Fruit fly (Drosophila melanogaster) whole organism, embryonic: ENCODE data around the gene pdm2.

Source experiments
- Bgb ChIP-seq: fragments of 200-800 bp; sonication (Bioruptor generic); IDR thresholded peaks from 2 replicates; pipeline ENCODE4 v1.3.6; 2022; ENCODE audit warnings: missing biosample characterization, missing genetic modification characterization; ENCODE audit not compliant: partially characterized antibody
- CG11504 ChIP-seq: fragments of 200-800 bp; sonication (Bioruptor generic); optimal IDR thresholded peaks from 3 replicates; lab custom pipeline; 2019; ENCODE audit warnings: missing biosample characterization, mild to moderate bottlenecking, missing genetic modification characterization, moderate library complexity
- CG12769 ChIP-seq: fragments of 200-800 bp; sonication (Bioruptor generic); optimal IDR thresholded peaks from 2 replicates; lab custom pipeline; 2019; ENCODE audit warnings: missing biosample characterization, mild to moderate bottlenecking, missing genetic modification characterization, moderate library complexity
- CG15601 ChIP-seq: fragments of 200-800 bp; sonication (Bioruptor generic); optimal IDR thresholded peaks from 3 replicates; lab custom pipeline; 2019; ENCODE audit warnings: missing biosample characterization, mild to moderate bottlenecking, missing genetic modification characterization, moderate library complexity
- CG1602 ChIP-seq: fragments of 200-800 bp; sonication (Bioruptor generic); optimal IDR thresholded peaks from 3 replicates; lab custom pipeline; 2016; ENCODE audit warnings: missing biosample characterization, missing genetic modification characterization
- CG17829 ChIP-seq: fragments of 200-800 bp; optimal IDR thresholded peaks from 2 replicates; lab custom pipeline; 2019; ENCODE audit warnings: missing biosample characterization, mild to moderate bottlenecking, missing genetic modification characterization, moderate library complexity
- CG1832 ChIP-seq: fragments of 200-800 bp; sonication (Bioruptor generic); optimal IDR thresholded peaks from 2 replicates; lab custom pipeline; 2017; ENCODE audit warnings: missing biosample characterization, mild to moderate bottlenecking, missing genetic modification characterization, inconsistent platforms
- CG2202 ChIP-seq: fragments of 200-800 bp; sonication (Bioruptor generic); optimal IDR thresholded peaks from 2 replicates; lab custom pipeline; 2018; ENCODE audit warnings: missing biosample characterization, mild to moderate bottlenecking, missing genetic modification characterization
- CG32772 ChIP-seq: fragments of 200-800 bp; sonication (Bioruptor generic); IDR thresholded peaks from 2 replicates; pipeline ENCODE4 v1.3.6; 2022; ENCODE audit warnings: missing biosample characterization, missing genetic modification characterization
- CG34422 ChIP-seq: fragments of 200-800 bp; sonication (Bioruptor generic); IDR thresholded peaks from 3 replicates; pipeline ENCODE4 v1.3.6; 2022; ENCODE audit warnings: missing biosample characterization, missing genetic modification characterization
- CG4360 ChIP-seq: fragments of 200-800 bp; sonication (Bioruptor generic); IDR thresholded peaks from 2 replicates; pipeline ENCODE4 v1.3.6; 2022; ENCODE audit warnings: missing biosample characterization, missing genetic modification characterization
- CG4820 ChIP-seq: fragments of 200-800 bp; sonication (Bioruptor generic); optimal IDR thresholded peaks from 3 replicates; lab custom pipeline; 2016; ENCODE audit warnings: missing biosample characterization, missing genetic modification characterization
- CG6254 ChIP-seq: fragments of 200-800 bp; sonication (Bioruptor generic); optimal IDR thresholded peaks from 3 replicates; lab custom pipeline; 2017; ENCODE audit warnings: mild to moderate bottlenecking, missing biosample characterization, missing genetic modification reagents, missing genetic modification characterization
- CG6765 ChIP-seq: fragments of 200-800 bp; sonication (Bioruptor generic); optimal IDR thresholded peaks from 3 replicates; lab custom pipeline; 2017; ENCODE audit warnings: missing biosample characterization, mild to moderate bottlenecking, missing genetic modification characterization
- CoRest ChIP-seq: fragments of 200-800 bp; sonication (Bioruptor generic); optimal IDR thresholded peaks from 3 replicates; lab custom pipeline; 2018; ENCODE audit warnings: missing biosample characterization, mild to moderate bottlenecking, missing genetic modification characterization, moderate library complexity
- E2f2 ChIP-seq: fragments of 200-800 bp; sonication (Bioruptor generic); IDR thresholded peaks from 2 replicates; pipeline ENCODE4 v1.3.6; 2022; ENCODE audit warnings: missing biosample characterization, missing genetic modification characterization
- Fer1 ChIP-seq: fragments of 200-800 bp; sonication (Bioruptor generic); optimal IDR thresholded peaks from 2 replicates; lab custom pipeline; 2017; ENCODE audit warnings: missing biosample characterization, mild to moderate bottlenecking, missing genetic modification characterization
- Gsc ChIP-seq: fragments of 200-800 bp; sonication (Bioruptor generic); IDR thresholded peaks from 2 replicates; pipeline ENCODE4 v1.3.6; 2022; ENCODE audit warnings: missing biosample characterization, missing genetic modification characterization
- Max ChIP-seq: fragments of 200-800 bp; sonication (Bioruptor generic); optimal IDR thresholded peaks from 2 replicates; lab custom pipeline; 2016; ENCODE audit warnings: missing biosample characterization, mild to moderate bottlenecking, missing genetic modification characterization
- Med ChIP-seq: fragments of 200-800 bp; sonication (Bioruptor generic); peaks from one replicate; lab custom pipeline; 2016; ENCODE audit warnings: missing biosample characterization, missing genetic modification characterization, mild to moderate bottlenecking, inconsistent platforms, moderate library complexity
- Neu2 ChIP-seq: fragments of 200-800 bp; sonication (Bioruptor generic); optimal IDR thresholded peaks from 3 replicates; lab custom pipeline; 2016; ENCODE audit warnings: missing biosample characterization, missing genetic modification characterization, borderline replicate concordance
- Oaz ChIP-seq: fragments of 200-800 bp; sonication (Bioruptor generic); IDR thresholded peaks from 2 replicates; pipeline ENCODE4 v1.3.6; 2022; ENCODE audit warnings: missing biosample characterization, missing genetic modification characterization
- Poxn ChIP-seq: fragments of 200-800 bp; sonication (Bioruptor generic); IDR thresholded peaks from 2 replicates; pipeline ENCODE4 v1.3.6; 2022; ENCODE audit warnings: missing biosample characterization, missing genetic modification characterization
- Side ChIP-seq: fragments of 200-800 bp; sonication (Bioruptor generic); optimal IDR thresholded peaks from 2 replicates; lab custom pipeline; 2016; ENCODE audit warnings: missing biosample characterization, missing genetic modification characterization
- Sox100B ChIP-seq: fragments of 200-800 bp; sonication (Bioruptor generic); optimal IDR thresholded peaks from 3 replicates; lab custom pipeline; 2018; ENCODE audit warnings: missing biosample characterization, mild to moderate bottlenecking, missing genetic modification characterization
- TFAM ChIP-seq: fragments of 200-800 bp; sonication (Bioruptor generic); optimal IDR thresholded peaks from 2 replicates; lab custom pipeline; 2017; ENCODE audit warnings: missing biosample characterization, missing genetic modification characterization, inconsistent platforms
- ac ChIP-seq: fragments of 200-800 bp; sonication (Bioruptor generic); optimal IDR thresholded peaks from 3 replicates; lab custom pipeline; 2017; ENCODE audit warnings: missing biosample characterization, mild to moderate bottlenecking, missing genetic modification characterization
- ase ChIP-seq: fragments of 200-800 bp; sonication (Bioruptor generic); IDR thresholded peaks from 3 replicates; pipeline ENCODE4 v1.3.6; 2022; ENCODE audit warnings: missing biosample characterization, missing genetic modification characterization
- az2 ChIP-seq: fragments of 200-800 bp; sonication (Bioruptor generic); optimal IDR thresholded peaks from 3 replicates; lab custom pipeline; 2016; ENCODE audit warnings: missing biosample characterization, missing genetic modification characterization
- bab2 ChIP-seq: fragments of 200-800 bp; sonication (Bioruptor generic); optimal IDR thresholded peaks from 2 replicates; lab custom pipeline; 2016; ENCODE audit warnings: missing biosample characterization, missing genetic modification characterization
- chn ChIP-seq: fragments of 200-800 bp; sonication (Bioruptor generic); optimal IDR thresholded peaks from 2 replicates; lab custom pipeline; 2016; ENCODE audit warnings: missing biosample characterization, missing genetic modification characterization
- da ChIP-seq: fragments of 200-800 bp; sonication (Bioruptor generic); optimal IDR thresholded peaks from 2 replicates; lab custom pipeline; 2016; ENCODE audit warnings: missing biosample characterization, missing genetic modification characterization
- disco-r ChIP-seq: fragments of 200-800 bp; sonication (Bioruptor generic); optimal IDR thresholded peaks from 2 replicates; lab custom pipeline; 2016; ENCODE audit warnings: missing biosample characterization, missing genetic modification characterization
- fd3F ChIP-seq: fragments of 200-800 bp; sonication (Bioruptor generic); optimal IDR thresholded peaks from 2 replicates; lab custom pipeline; 2018; ENCODE audit warnings: missing biosample characterization, mild to moderate bottlenecking, missing genetic modification characterization, moderate library complexity
- fu2 ChIP-seq: fragments of 200-800 bp; sonication (Bioruptor generic); optimal IDR thresholded peaks from 2 replicates; lab custom pipeline; 2016; ENCODE audit warnings: missing biosample characterization, missing genetic modification characterization
- gce ChIP-seq: fragments of 200-800 bp; sonication (Bioruptor generic); IDR thresholded peaks from 3 replicates; pipeline ENCODE4 v1.3.6; 2022; ENCODE audit warnings: missing biosample characterization, missing genetic modification characterization
- ham ChIP-seq: fragments of 200-800 bp; sonication (Bioruptor generic); IDR thresholded peaks from 2 replicates; pipeline ENCODE4 v1.3.6; 2022; ENCODE audit warnings: missing biosample characterization, missing genetic modification characterization
- jumu ChIP-seq: fragments of 200-800 bp; sonication (Bioruptor generic); optimal IDR thresholded peaks from 3 replicates; lab custom pipeline; 2016; ENCODE audit warnings: missing biosample characterization, missing genetic modification characterization
- lmd ChIP-seq: fragments of 200-800 bp; sonication (Bioruptor generic); IDR thresholded peaks from 2 replicates; pipeline ENCODE4 v1.3.6; 2022; ENCODE audit warnings: missing biosample characterization, missing genetic modification characterization
- nau ChIP-seq: fragments of 200-800 bp; sonication (Bioruptor generic); optimal IDR thresholded peaks from 3 replicates; lab custom pipeline; 2017; ENCODE audit warnings: missing biosample characterization, mild to moderate bottlenecking, missing genetic modification characterization, missing genetic modification reagents
- pan ChIP-seq, 4 experiments: fragments of >200 bp in 3 of 4; fragments of 200-800 bp in 1 of 4; sonication (Bioruptor generic) in 1 of 4; optimal IDR thresholded peaks in 3 of 4; IDR thresholded peaks in 1 of 4; 2 replicates each; pipeline versions ENCODE4 v1.3.6 to Lab custom; 2017 to 2022; ENCODE audit warnings: missing biosample characterization in 2 of 4, missing genetic modification characterization in 2 of 4, mixed read lengths in 1 of 4
- pho ChIP-seq: fragments of 200-800 bp; sonication (Bioruptor generic); optimal IDR thresholded peaks from 2 replicates; lab custom pipeline; 2016; ENCODE audit warnings: missing biosample characterization, missing genetic modification characterization
- psq ChIP-seq: fragments of 200-800 bp; sonication (Bioruptor generic); optimal IDR thresholded peaks from 2 replicates; lab custom pipeline; 2017; ENCODE audit warnings: missing biosample characterization, missing genetic modification characterization
- slou ChIP-seq: fragments of 200-800 bp; sonication (Bioruptor generic); optimal IDR thresholded peaks from 3 replicates; lab custom pipeline; 2016; ENCODE audit warnings: missing biosample characterization, missing genetic modification characterization
- slp2 ChIP-seq: fragments of 200-800 bp; sonication (Bioruptor generic); optimal IDR thresholded peaks from 2 replicates; lab custom pipeline; 2016; ENCODE audit warnings: missing biosample characterization, missing genetic modification characterization
- ssp ChIP-seq: fragments of 200-800 bp; sonication (Bioruptor generic); IDR thresholded peaks from 2 replicates; pipeline ENCODE4 v1.3.6; 2022; ENCODE audit warnings: missing biosample characterization, missing genetic modification characterization
- tna ChIP-seq: fragments of 200-800 bp; sonication (Bioruptor generic); IDR thresholded peaks from 2 replicates; pipeline ENCODE4 v1.3.6; 2022; ENCODE audit warnings: missing biosample characterization, missing genetic modification characterization; ENCODE audit not compliant: partially characterized antibody
- vvl ChIP-seq: fragments of 200-800 bp; sonication (Bioruptor generic); IDR thresholded peaks from 2 replicates; pipeline ENCODE4 v1.3.6; 2022; ENCODE audit warnings: missing biosample characterization, missing genetic modification characterization

Gene pdm2

DNA sequence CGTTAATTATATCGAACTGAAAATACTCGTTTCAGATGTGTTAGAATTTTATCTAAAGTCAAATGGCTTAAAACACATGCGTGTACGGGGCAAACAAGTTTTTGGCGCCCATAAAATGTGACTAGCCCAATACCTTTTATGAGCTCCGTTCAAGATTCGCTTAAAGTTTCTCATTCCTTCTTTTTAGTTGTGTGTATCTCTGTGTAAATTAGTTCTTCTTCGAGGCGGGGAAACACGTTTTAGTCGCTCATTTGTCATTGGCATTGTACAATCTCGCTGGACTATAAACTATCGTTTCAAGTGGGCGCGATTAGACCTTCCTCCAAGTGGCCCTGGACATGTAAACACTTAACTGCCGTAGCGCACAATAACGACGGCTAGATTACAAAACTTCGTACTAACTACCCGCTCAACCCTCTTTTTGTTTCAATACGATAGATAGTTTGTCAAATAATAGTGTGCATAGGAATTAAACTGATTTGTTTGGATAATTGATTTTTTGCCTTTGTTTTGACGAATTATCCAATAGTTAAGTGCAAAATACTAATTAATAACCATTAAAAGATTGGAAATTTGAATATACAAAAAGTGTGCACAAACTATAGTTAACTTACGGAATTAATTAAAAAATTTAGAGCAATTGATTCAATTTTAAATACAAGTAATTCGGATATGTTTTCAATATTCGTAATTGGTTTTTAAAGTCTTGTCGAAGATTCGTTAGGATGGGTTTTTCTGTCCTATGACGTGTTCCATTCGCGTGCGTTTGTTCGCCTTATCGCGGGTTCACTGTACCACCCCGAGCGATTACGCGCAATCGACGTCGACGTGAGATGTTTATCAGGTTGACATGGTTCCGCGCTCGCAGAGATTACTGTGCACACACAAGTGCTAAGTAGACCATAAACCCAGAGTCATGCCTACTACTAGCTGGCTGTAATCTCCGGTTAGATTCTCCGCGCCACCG, 63.7 kb downstream of the pdm2 start (continued):
- no peak for TF ChIP-seq CG4360
- TF ChIP-seq slou (GFP tag; lab: Kevin White, UChicago) = no peak
- peak; percentile 34 for TF ChIP-seq nau (GFP tag; lab: Kevin White, UChicago)
- no peak for TF ChIP-seq tna (GFP tag; lab: Robert Waterston, UW)
- peak; percentile 50 for TF ChIP-seq CG17829 (tag; lab: Kevin White, UChicago)
- no peak for TF ChIP-seq fu2 (GFP tag; lab: Kevin White, UChicago)
- peak; percentile 91 for TF ChIP-seq Med (GFP tag; lab: Kevin White, UChicago)
- no peak for TF ChIP-seq Neu2 (GFP tag; lab: Kevin White, UChicago)
- no peak for TF ChIP-seq da (GFP tag; lab: Kevin White, UChicago)
- TF ChIP-seq CG32772 (GFP tag; lab: Robert Waterston, UW) = 0 out of 2 replicates have a peak, but pooled peaks have one; percentile 59
- TF ChIP-seq ac (GFP tag; lab: Kevin White, UChicago) = no peak
- TF ChIP-seq Bgb (GFP tag; lab: Robert Waterston, UW) = peak; percentile 29; the same call in 1 of the 2 replicates
- TF ChIP-seq Sox100B (GFP tag; lab: Kevin White, UChicago) = peak; percentile 25
- TF ChIP-seq jumu = no peak
- TF ChIP-seq Side = peak; percentile 34
- no peak for TF ChIP-seq Gsc
- no peak for TF ChIP-seq ham (GFP tag; lab: Robert Waterston, UW)
- no peak for TF ChIP-seq CG1602 (GFP tag; lab: Kevin White, UChicago)
- no peak for TF ChIP-seq E2f2 (GFP tag; lab: Robert Waterston, UW)
- TF ChIP-seq pho (GFP tag; lab: Kevin White, UChicago) = peak; percentile 21
- TF ChIP-seq Max (GFP tag; lab: Kevin White, UChicago) = peak; percentile 59
- TF ChIP-seq CG34422 (GFP tag; lab: Robert Waterston, UW) = 0 out of 3 replicates have a peak, but pooled peaks have one; percentile 53
- TF ChIP-seq gce = no peak
- peak; percentile 8 for TF ChIP-seq CG6765 (GFP tag; lab: Kevin White, UChicago)
- TF ChIP-seq vvl (GFP tag; lab: Robert Waterston, UW) = no peak
- TF ChIP-seq CG15601 (tag; lab: Kevin White, UChicago) = peak; percentile 19
- TF ChIP-seq Poxn = no peak
- no peak for TF ChIP-seq psq
- peak; percentile 61 for TF ChIP-seq CG12769 (tag; lab: Kevin White, UChicago)
- TF ChIP-seq CG4820 (GFP tag; lab: Kevin White, UChicago) = peak; percentile 34
- TF ChIP-seq slp2 (GFP tag; lab: Kevin White, UChicago) = no peak
- TF ChIP-seq lmd (GFP tag; lab: Robert Waterston, UW) = peak; percentile 35; the same call in 1 of the 2 replicates
- TF ChIP-seq Fer1 (GFP tag; lab: Kevin White, UChicago) = peak; percentile 62
- no peak for TF ChIP-seq ssp (GFP tag; lab: Robert Waterston, UW)
- TF ChIP-seq CoRest (tag; lab: Kevin White, UChicago) = peak; percentile 46
- peak; percentile 72 for TF ChIP-seq CG11504 (tag; lab: Kevin White, UChicago)
- peak; percentile 49; the same call in 1 of the 3 replicates for TF ChIP-seq ase
- TF ChIP-seq CG2202 (tag; lab: Kevin White, UChicago) = no peak
- TF ChIP-seq Oaz (GFP tag; lab: Robert Waterston, UW) = 0 out of 2 replicates have a peak, but pooled peaks have one; percentile 6
- TF ChIP-seq CG6254 (GFP tag; lab: Kevin White, UChicago) = peak; percentile 3
- no peak for TF ChIP-seq disco-r (GFP tag; lab: Kevin White, UChicago)
- no peak for TF ChIP-seq TFAM (GFP tag; lab: Kevin White, UChicago)
- peak; percentile 10 for TF ChIP-seq bab2 (GFP tag; lab: Kevin White, UChicago)
- TF ChIP-seq chn = no peak
- TF ChIP-seq pan (optimal IDR thresholded peaks at IDR 0.05; lab: Kevin White, UChicago) = no peak
- peak in 1 of 2 experiments; percentile 51 for TF ChIP-seq pan (GFP tag; optimal IDR thresholded peaks at IDR 0.05 in 1 of 2, IDR thresholded peaks at IDR 0.05 in 1 of 2)
- TF ChIP-seq CG1832 (GFP tag; lab: Kevin White, UChicago) = no peak
- peak; percentile 36 for TF ChIP-seq az2 (GFP tag; lab: Kevin White, UChicago)
- no peak for TF ChIP-seq fd3F
